Fruit fly (Drosophila melanogaster) whole organism, prepupa: ENCODE measurements around the gene CG32189.

Experiments
- Blimp-1 ChIP-seq: fragments of 200-800 bp; sonication (Bioruptor generic); optimal IDR thresholded peaks from 3 replicates; lab custom pipeline; 2017; ENCODE audit warnings: missing biosample characterization, missing genetic modification characterization, mild to moderate bottlenecking, moderate library complexity, missing genetic modification reagents
- CG10669 ChIP-seq: fragments of 200-800 bp; sonication (Bioruptor generic); optimal IDR thresholded peaks from 3 replicates; lab custom pipeline; 2018; ENCODE audit warnings: missing biosample characterization, mild to moderate bottlenecking, missing genetic modification characterization, moderate library complexity
- CG11762 ChIP-seq: fragments of 200-800 bp; sonication (Bioruptor generic); optimal IDR thresholded peaks from 3 replicates; lab custom pipeline; 2016; ENCODE audit warnings: missing biosample characterization, missing genetic modification characterization; ENCODE audit not compliant: insufficient read depth
- CG11902 ChIP-seq: fragments of 200-800 bp; sonication (Bioruptor generic); optimal IDR thresholded peaks from 3 replicates; lab custom pipeline; 2016; ENCODE audit warnings: missing biosample characterization, missing genetic modification characterization
- CG15336 ChIP-seq: fragments of 200-800 bp; sonication (Bioruptor generic); IDR thresholded peaks from 2 replicates; pipeline ENCODE4 v1.3.6; 2022; ENCODE audit warnings: missing biosample characterization, missing genetic modification characterization
- CG1621 ChIP-seq: fragments of 200-800 bp; sonication (Bioruptor generic); optimal IDR thresholded peaks from 3 replicates; lab custom pipeline; 2018; ENCODE audit warnings: missing biosample characterization, mild to moderate bottlenecking, missing genetic modification characterization
- CG16779 ChIP-seq: fragments of 200-800 bp; sonication (Bioruptor generic); optimal IDR thresholded peaks from 3 replicates; lab custom pipeline; 2017; ENCODE audit warnings: missing biosample characterization, mild to moderate bottlenecking, missing genetic modification characterization
- CG31627 ChIP-seq: fragments of 200-800 bp; sonication (Bioruptor generic); optimal IDR thresholded peaks from 3 replicates; lab custom pipeline; 2016; ENCODE audit warnings: missing biosample characterization, missing genetic modification characterization
- CG32006 ChIP-seq: fragments of 200-800 bp; sonication (Bioruptor generic); optimal IDR thresholded peaks from 3 replicates; lab custom pipeline; 2017; ENCODE audit warnings: missing biosample characterization, mild to moderate bottlenecking, missing genetic modification characterization
- CG34406 ChIP-seq: fragments of 200-800 bp; sonication (Bioruptor generic); optimal IDR thresholded peaks from 3 replicates; lab custom pipeline; 2016; ENCODE audit warnings: missing biosample characterization, missing genetic modification characterization
- CG3919 ChIP-seq: fragments of 200-800 bp; sonication (Bioruptor generic); optimal IDR thresholded peaks from 3 replicates; lab custom pipeline; 2016; ENCODE audit warnings: missing biosample characterization, missing genetic modification characterization
- CG4318 ChIP-seq: fragments of 200-800 bp; sonication (Bioruptor generic); optimal IDR thresholded peaks from 3 replicates; lab custom pipeline; 2017; ENCODE audit warnings: missing biosample characterization, mild to moderate bottlenecking, missing genetic modification characterization
- CG8319 ChIP-seq: fragments of 200-800 bp; sonication (Bioruptor generic); optimal IDR thresholded peaks from 3 replicates; lab custom pipeline; 2016; ENCODE audit warnings: missing biosample characterization, missing genetic modification characterization
- CG8632 ChIP-seq: fragments of 200-800 bp; sonication (Bioruptor generic); optimal IDR thresholded peaks from 3 replicates; lab custom pipeline; 2016; ENCODE audit warnings: missing biosample characterization, missing genetic modification characterization
- CG9139 ChIP-seq: fragments of 200-800 bp; sonication (Bioruptor generic); optimal IDR thresholded peaks from 3 replicates; lab custom pipeline; 2017; ENCODE audit warnings: missing biosample characterization, mild to moderate bottlenecking, missing genetic modification characterization
- Eip78C ChIP-seq: fragments of 200-800 bp; sonication (Bioruptor generic); peaks from one replicate; lab custom pipeline; 2016; ENCODE audit warnings: missing biosample characterization, missing genetic modification characterization
- Ets21C ChIP-seq: fragments of 200-800 bp; sonication (Bioruptor generic); optimal IDR thresholded peaks from 3 replicates; lab custom pipeline; 2016; ENCODE audit warnings: missing biosample characterization, missing genetic modification characterization
- Gug ChIP-seq: fragments of 200-800 bp; sonication (Bioruptor generic); IDR thresholded peaks from 2 replicates; pipeline ENCODE4 v1.3.6; 2022; ENCODE audit warnings: missing biosample characterization, missing genetic modification characterization
- Hr38 ChIP-seq: sonication (Bioruptor generic); optimal IDR thresholded peaks from 2 replicates; lab custom pipeline; 2016; ENCODE audit warnings: missing biosample characterization, missing genetic modification characterization
- Hr39 ChIP-seq: fragments of 200-800 bp; sonication (Bioruptor generic); optimal IDR thresholded peaks from 2 replicates; lab custom pipeline; 2016; ENCODE audit warnings: missing biosample characterization, missing genetic modification characterization
- Hr4 ChIP-seq: fragments of 200-800 bp; sonication (Bioruptor generic); optimal IDR thresholded peaks from 3 replicates; lab custom pipeline; 2016; ENCODE audit warnings: missing biosample characterization, missing genetic modification characterization
- Met ChIP-seq: fragments of 200-800 bp; sonication (Bioruptor generic); optimal IDR thresholded peaks from 3 replicates; lab custom pipeline; 2016; ENCODE audit warnings: missing biosample characterization, missing genetic modification characterization
- OdsH ChIP-seq: fragments of 200-800 bp; sonication (Bioruptor generic); optimal IDR thresholded peaks from 3 replicates; lab custom pipeline; 2016; ENCODE audit warnings: missing biosample characterization, missing genetic modification characterization
- Sox102F ChIP-seq: fragments of 200-800 bp; sonication (Bioruptor generic); optimal IDR thresholded peaks from 2 replicates; lab custom pipeline; 2016; ENCODE audit warnings: missing biosample characterization, mild to moderate bottlenecking, missing genetic modification characterization
- Sox14 ChIP-seq: fragments of 200-800 bp; sonication (Bioruptor generic); optimal IDR thresholded peaks from 3 replicates; lab custom pipeline; 2016; ENCODE audit warnings: missing biosample characterization, missing genetic modification characterization
- Sox15 ChIP-seq: fragments of 200-800 bp; sonication (Bioruptor generic); optimal IDR thresholded peaks from 3 replicates; lab custom pipeline; 2016; ENCODE audit warnings: missing biosample characterization, missing genetic modification characterization
- acj6 ChIP-seq: fragments of 200-800 bp; sonication (Bioruptor generic); optimal IDR thresholded peaks from 3 replicates; lab custom pipeline; 2016; ENCODE audit warnings: missing biosample characterization, missing genetic modification characterization
- dac ChIP-seq: fragments of 200-800 bp; sonication (Bioruptor generic); optimal IDR thresholded peaks from 2 replicates; lab custom pipeline; 2017; ENCODE audit warnings: missing biosample characterization, mild to moderate bottlenecking, missing genetic modification characterization
- eg ChIP-seq: fragments of 200-800 bp; sonication (Bioruptor generic); IDR thresholded peaks from 3 replicates; pipeline ENCODE4 v1.3.6; 2022; ENCODE audit warnings: missing biosample characterization, missing genetic modification characterization
- fkh ChIP-seq: fragments of 200-800 bp; sonication (Bioruptor generic); optimal IDR thresholded peaks from 3 replicates; lab custom pipeline; 2017; ENCODE audit warnings: missing biosample characterization, mild to moderate bottlenecking, missing genetic modification characterization, moderate library complexity
- lz ChIP-seq: fragments of 200-800 bp; sonication (Bioruptor generic); optimal IDR thresholded peaks from 3 replicates; lab custom pipeline; 2016; ENCODE audit warnings: missing biosample characterization, missing genetic modification characterization
- pdm3 ChIP-seq: fragments of 200-800 bp; sonication (Bioruptor generic); optimal IDR thresholded peaks from 3 replicates; lab custom pipeline; 2016; ENCODE audit warnings: missing biosample characterization, missing genetic modification characterization
- salr ChIP-seq, 2 experiments: fragments of 200-800 bp; sonication (Bioruptor generic); optimal IDR thresholded peaks; 3 replicates each; lab custom pipeline; 2016 to 2018; ENCODE audit warnings: missing biosample characterization in 2 of 2, missing genetic modification characterization in 2 of 2, mild to moderate bottlenecking in 1 of 2
- spab ChIP-seq: fragments of 200-800 bp; sonication (Bioruptor generic); optimal IDR thresholded peaks from 2 replicates; lab custom pipeline; 2017; ENCODE audit warnings: missing biosample characterization, mild to moderate bottlenecking, missing genetic modification characterization, missing genetic modification reagents
- ss ChIP-seq, 2 experiments: fragments of 200-800 bp; sonication (Bioruptor generic); optimal IDR thresholded peaks; 2 replicates in 1 of 2; 3 replicates in 1 of 2; lab custom pipeline; 2017 to 2018; ENCODE audit warnings: mild to moderate bottlenecking in 2 of 2, missing biosample characterization in 2 of 2, missing genetic modification characterization in 2 of 2, moderate library complexity in 1 of 2
- svp ChIP-seq: fragments of 200-800 bp; sonication (Bioruptor generic); peaks from one replicate; lab custom pipeline; 2016; ENCODE audit warnings: missing biosample characterization, missing genetic modification characterization
- topi ChIP-seq: fragments of 200-800 bp; sonication (Bioruptor generic); optimal IDR thresholded peaks from 3 replicates; lab custom pipeline; 2016; ENCODE audit warnings: missing biosample characterization, missing genetic modification characterization
- vri ChIP-seq: fragments of 200-800 bp; sonication (Bioruptor generic); optimal IDR thresholded peaks from 3 replicates; lab custom pipeline; 2016; ENCODE audit warnings: missing biosample characterization, mild to moderate bottlenecking, missing genetic modification characterization

The CG32189 gene

DNA sequence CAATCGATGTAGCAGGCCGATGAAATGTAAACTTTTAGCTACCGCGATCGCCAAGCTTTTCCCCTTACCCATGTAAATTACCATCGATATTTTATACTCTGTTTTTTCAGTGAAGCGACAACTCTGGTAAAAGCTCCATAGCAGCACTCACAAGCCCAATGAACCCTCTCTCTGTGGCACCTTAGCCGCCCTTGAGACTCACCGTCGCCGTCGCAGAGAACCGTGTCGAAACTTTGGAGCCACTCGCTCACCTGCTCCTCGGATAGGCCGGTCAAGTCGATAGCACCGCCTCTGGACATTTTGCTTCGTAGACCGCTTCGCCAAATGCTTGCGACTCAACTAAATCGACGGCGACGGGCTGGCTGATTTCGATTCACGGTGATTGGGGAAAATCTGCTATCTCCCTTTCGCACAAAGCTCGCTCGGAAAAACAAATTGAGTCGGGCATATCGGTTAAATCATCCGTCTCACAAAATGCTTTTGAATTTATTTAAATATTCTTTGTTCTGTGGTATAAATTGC lies 6.2 kb upstream of the CG32189 start, which contains the start of gene CG5577:
TSS of gene CG5577 (minus strand) at position 343 of the 522 bp plus-strand sequence.
- TF ChIP-seq OdsH (GFP tag; lab: Kevin White, UChicago) = no peak
- TF ChIP-seq Eip78C (GFP tag; lab: Kevin White, UChicago) = peak; percentile 63
- peak; percentile 6; the same call in 1 of the 3 replicates for TF ChIP-seq eg
- peak; percentile 13 for TF ChIP-seq pdm3 (GFP tag; lab: Kevin White, UChicago)
- peak; percentile 29 for TF ChIP-seq Met
- peak; percentile 3 for TF ChIP-seq CG34406 (GFP tag; lab: Kevin White, UChicago)
- peak; percentile 8 for TF ChIP-seq CG16779 (tag; lab: Kevin White, UChicago)
- peak; percentile 48 for TF ChIP-seq Sox102F (GFP tag; lab: Kevin White, UChicago)
- TF ChIP-seq vri (GFP tag; lab: Kevin White, UChicago) = peak; percentile 42
- no peak for TF ChIP-seq CG11902 (GFP tag; lab: Kevin White, UChicago)
- TF ChIP-seq CG8632 = peak; percentile 8
- peak; percentile 13 for TF ChIP-seq Hr4
- peak; percentile 95 for TF ChIP-seq svp (GFP tag; lab: Kevin White, UChicago)
- TF ChIP-seq Sox14 (GFP tag; lab: Kevin White, UChicago) = peak; percentile 32
- peak; percentile 18 for TF ChIP-seq CG3919 (GFP tag; lab: Kevin White, UChicago)
- TF ChIP-seq CG32006 = no peak

dm6 chr3L:17833525-17833924 lies 1.4 kb downstream of the CG32189 start, which contains the start of gene CG32188:
Gene CG32188 (minus strand): TSS chr3L:17833625.
- TF ChIP-seq ss (GFP tag; optimal IDR thresholded peaks at IDR 0.05; lab: Kevin White, UChicago) (no peak), acj6 (GFP tag; lab: Kevin White, UChicago) (no peak), topi (GFP tag; lab: Kevin White, UChicago) (no peak), CG1621 (tag; lab: Kevin White, UChicago) (no peak), CG32006 (no peak), Blimp-1 (GFP tag; lab: Kevin White, UChicago) (no peak), lz (GFP tag; lab: Kevin White, UChicago) (no peak), CG4318 (no peak), CG11762 (GFP tag; lab: Kevin White, UChicago) (no peak), CG9139 (GFP tag; lab: Kevin White, UChicago) (no peak), Ets21C (GFP tag; lab: Kevin White, UChicago) (no peak)

DNA sequence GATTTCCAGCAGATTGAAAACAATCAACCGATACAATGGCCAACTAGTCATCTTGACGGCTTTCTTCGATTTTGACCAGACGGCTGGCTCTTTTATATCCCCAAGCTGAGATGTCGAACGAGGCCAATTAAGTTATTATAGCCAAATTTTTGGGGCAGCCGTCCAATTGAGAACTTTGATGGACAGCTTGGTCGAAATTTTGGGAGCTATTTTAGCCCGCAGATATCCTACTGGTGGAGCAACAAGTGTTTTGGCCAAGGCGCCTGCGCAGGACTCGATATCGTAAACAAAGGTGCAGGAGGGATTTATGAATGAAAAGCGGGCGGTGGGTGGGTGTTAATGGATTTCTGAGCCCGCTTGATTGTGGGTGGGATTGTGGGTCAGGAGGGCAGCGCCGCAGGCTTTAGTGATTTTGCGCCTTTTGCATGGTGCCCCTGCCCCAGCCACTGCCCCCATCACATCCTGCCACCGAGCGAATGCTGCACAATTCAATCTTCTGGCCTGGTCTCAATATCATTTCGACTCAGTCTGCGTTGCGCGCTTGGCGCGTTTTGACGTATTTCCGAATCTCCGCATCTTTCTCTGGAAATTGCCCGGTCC lies 12.1 kb downstream of the CG32189 start, which contains the start of the genes Ir75c and Grd:
TSS of gene Ir75c (minus strand) at position 51 of the 600 bp plus-strand sequence.
TSS of gene Grd (plus strand) at position 550 of the 600 bp plus-strand sequence.
- TF ChIP-seq lz (GFP tag; lab: Kevin White, UChicago) (no peak), Sox102F (GFP tag; lab: Kevin White, UChicago) (no peak), CG8319 (no peak), dac (GFP tag; lab: Kevin White, UChicago) (no peak), CG1621 (tag; lab: Kevin White, UChicago) (no peak), CG9139 (GFP tag; lab: Kevin White, UChicago) (no peak), Sox15 (GFP tag; lab: Kevin White, UChicago) (no peak), Hr39 (GFP tag; lab: Kevin White, UChicago) (no peak), Met (no peak), CG15336 (GFP tag; lab: Robert Waterston, UW) (no peak), Gug (no peak)

DNA sequence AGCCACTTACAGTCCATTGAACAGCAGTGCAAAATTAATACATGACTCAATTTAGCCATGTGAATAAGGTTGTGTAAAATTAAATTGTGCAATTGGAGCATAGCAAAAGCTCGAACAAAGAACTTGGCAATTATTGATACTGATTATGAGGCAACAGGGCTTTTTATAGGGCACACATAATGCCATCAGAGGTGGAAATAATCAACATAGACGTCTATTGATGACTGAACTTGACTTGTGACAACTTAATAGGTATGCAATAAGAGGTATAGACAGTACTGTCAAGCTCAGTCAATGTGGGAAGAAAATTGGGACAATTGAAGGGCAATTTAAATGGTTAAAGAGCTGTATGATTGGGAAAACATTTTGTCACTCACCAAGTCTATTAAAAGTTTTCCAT lies 14.9 kb downstream of the CG32189 start, which contains the start of gene Ir75b:
TSS of gene Ir75b (minus strand) at position 101 of the 400 bp plus-strand sequence.
- TF ChIP-seq Hr4 = no peak
- no peak for TF ChIP-seq fkh
- TF ChIP-seq Met = no peak
- no peak for TF ChIP-seq eg
- no peak for TF ChIP-seq Sox14 (GFP tag; lab: Kevin White, UChicago)
- TF ChIP-seq CG31627 (GFP tag; lab: Kevin White, UChicago) = no peak
- TF ChIP-seq CG8632 = no peak
- TF ChIP-seq CG10669 = no peak
- no peak for TF ChIP-seq spab (GFP tag; lab: Kevin White, UChicago)
- no peak for TF ChIP-seq lz (GFP tag; lab: Kevin White, UChicago)
- TF ChIP-seq salr (GFP tag; optimal IDR thresholded peaks at IDR 0.05; lab: Kevin White, UChicago) = no peak
- no peak for TF ChIP-seq CG15336 (GFP tag; lab: Robert Waterston, UW)
- TF ChIP-seq Hr38 (GFP tag; lab: Kevin White, UChicago) = no peak
- no peak for TF ChIP-seq CG11902 (GFP tag; lab: Kevin White, UChicago)
